Worm (Caenorhabditis elegans): ENCODE data around the gene sand-1.

DNA sequence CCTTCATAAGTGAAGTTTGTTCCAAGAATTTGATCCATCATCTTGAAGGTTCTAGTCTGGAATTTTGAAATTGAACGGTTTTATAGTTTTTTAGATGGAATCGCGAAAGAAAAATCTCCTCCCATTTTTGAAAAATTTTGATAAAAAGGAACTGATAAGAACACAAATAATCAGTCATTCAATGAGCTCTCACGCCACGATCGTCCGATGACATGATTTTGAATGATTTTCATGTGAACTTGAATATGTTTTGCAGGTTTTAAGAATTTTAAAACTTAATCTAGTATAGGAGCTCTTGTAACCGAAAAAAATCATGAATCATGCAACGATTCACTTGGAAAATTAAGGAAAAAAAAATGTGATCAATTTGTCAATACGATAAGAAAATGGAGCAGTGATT, 10.4 kb downstream of the sand-1 start, which contains the start of gene elo-5:
- no peak for TF ChIP-seq nhr-77 (tag; optimal IDR thresholded peaks at IDR 0.05)
- TF ChIP-seq nhr-12 (tag; optimal IDR thresholded peaks at IDR 0.05), result no peak
- TF ChIP-seq ceh-9 (tag; optimal IDR thresholded peaks at IDR 0.05), result no peak
